Worm (Caenorhabditis elegans) whole organism, mixed stage, embryonic: Measurements from ENCODE around the gene szy-2.

ENCODE experiments used
- M03D4.4 ChIP-seq: sonication (generic microtip); optimal IDR thresholded peaks from 2 replicates; lab custom pipeline; 2017; ENCODE audit warnings: mild to moderate bottlenecking, missing genetic modification characterization, missing compliant biosample characterization
- bed-3 ChIP-seq: fragments of 200-800 bp; sonication (Bioruptor generic); optimal IDR thresholded peaks from 3 replicates; lab custom pipeline; 2018; ENCODE audit warnings: mild to moderate bottlenecking, missing genetic modification characterization, moderate library complexity, missing compliant biosample characterization
- blmp-1 ChIP-seq: fragments of 150-350 bp; optimal IDR thresholded peaks from 2 replicates; lab custom pipeline; 2014; ENCODE audit warnings: missing biosample characterization, missing genetic modification characterization
- ceh-39 ChIP-seq: fragments of 150-350 bp; optimal IDR thresholded peaks from 2 replicates; lab custom pipeline; 2014; ENCODE audit warnings: missing biosample characterization, missing genetic modification characterization
- ceh-43 ChIP-seq: fragments of 200-800 bp; sonication (Bioruptor generic); optimal IDR thresholded peaks from 2 replicates; lab custom pipeline; 2018; ENCODE audit warnings: mild to moderate bottlenecking, missing genetic modification characterization, moderate library complexity, missing compliant biosample characterization
- ceh-83 ChIP-seq: fragments of 200-800 bp; sonication (Bioruptor generic); optimal IDR thresholded peaks from 2 replicates; lab custom pipeline; 2018; ENCODE audit warnings: mild to moderate bottlenecking, missing genetic modification characterization, missing compliant biosample characterization
- ces-1 ChIP-seq: fragments of 150-350 bp; optimal IDR thresholded peaks from 2 replicates; lab custom pipeline; 2014; ENCODE audit warnings: missing biosample characterization, missing genetic modification reagents, missing genetic modification characterization
- cnd-1 ChIP-seq: fragments of 200-800 bp; sonication (Bioruptor generic); optimal IDR thresholded peaks from 2 replicates; lab custom pipeline; 2018; ENCODE audit warnings: mild to moderate bottlenecking, missing genetic modification characterization, missing compliant biosample characterization
- elt-1 ChIP-seq: sonication (generic microtip); optimal IDR thresholded peaks from 2 replicates; lab custom pipeline; 2017; ENCODE audit warnings: missing genetic modification characterization, mild to moderate bottlenecking, missing compliant biosample characterization, antibody characterized with exemption, moderate library complexity, borderline replicate concordance; ENCODE audit not compliant: insufficient read depth
- elt-3 ChIP-seq: fragments of 150-350 bp; optimal IDR thresholded peaks from 2 replicates; lab custom pipeline; 2014; ENCODE audit warnings: missing biosample characterization, missing genetic modification characterization
- ham-2 ChIP-seq: fragments of 200-800 bp; sonication (Bioruptor generic); optimal IDR thresholded peaks from 2 replicates; lab custom pipeline; 2018; ENCODE audit warnings: mild to moderate bottlenecking, missing genetic modification characterization, missing compliant biosample characterization
- hlh-1 ChIP-seq: fragments of 150-350 bp; optimal IDR thresholded peaks from 2 replicates; lab custom pipeline; 2014; ENCODE audit warnings: missing biosample characterization, missing genetic modification reagents, missing genetic modification characterization
- lin-13 ChIP-seq: fragments of 150-350 bp; optimal IDR thresholded peaks from 2 replicates; lab custom pipeline; 2014; ENCODE audit warnings: missing biosample characterization, missing genetic modification characterization
- lin-32 ChIP-seq: fragments of 200-800 bp; sonication (Bioruptor generic); optimal IDR thresholded peaks from 2 replicates; lab custom pipeline; 2018; ENCODE audit warnings: mild to moderate bottlenecking, missing genetic modification characterization, missing compliant biosample characterization
- lsy-2 ChIP-seq: fragments of 150-350 bp; optimal IDR thresholded peaks from 2 replicates; lab custom pipeline; 2014; ENCODE audit warnings: missing biosample characterization, missing genetic modification characterization
- mab-5 ChIP-seq: fragments of 150-350 bp; optimal IDR thresholded peaks from 2 replicates; lab custom pipeline; 2014; ENCODE audit warnings: missing biosample characterization, missing genetic modification characterization
- mep-1 ChIP-seq: fragments of 150-350 bp; optimal IDR thresholded peaks from 2 replicates; lab custom pipeline; 2017; ENCODE audit warnings: missing biosample characterization, missing genetic modification reagents, missing genetic modification characterization, inconsistent platforms
- mls-2 ChIP-seq: sonication (generic microtip); optimal IDR thresholded peaks from 2 replicates; lab custom pipeline; 2016; ENCODE audit warnings: mild to moderate bottlenecking, missing genetic modification characterization, moderate library complexity, missing compliant biosample characterization
- nhr-12 ChIP-seq: fragments of 150-350 bp; optimal IDR thresholded peaks from 2 replicates; lab custom pipeline; 2014; ENCODE audit warnings: missing biosample characterization, missing genetic modification characterization
- nhr-2 ChIP-seq: fragments of 150-350 bp; optimal IDR thresholded peaks from 2 replicates; lab custom pipeline; 2014; ENCODE audit warnings: missing biosample characterization, missing genetic modification characterization
- nhr-237 ChIP-seq: fragments of 150-350 bp; optimal IDR thresholded peaks from 2 replicates; lab custom pipeline; 2014; ENCODE audit warnings: missing biosample characterization, missing genetic modification characterization
- nhr-28 ChIP-seq: fragments of 150-350 bp; optimal IDR thresholded peaks from 2 replicates; lab custom pipeline; 2014; ENCODE audit warnings: missing biosample characterization, missing genetic modification characterization
- nhr-76 ChIP-seq: sonication (generic microtip); optimal IDR thresholded peaks from 2 replicates; lab custom pipeline; 2017; ENCODE audit warnings: missing biosample characterization, missing genetic modification characterization
- pha-4 ChIP-seq: fragments of 150-350 bp; optimal IDR thresholded peaks from 2 replicates; lab custom pipeline; 2018; ENCODE audit warnings: missing biosample characterization, missing genetic modification reagents, missing genetic modification characterization
- snpc-4 ChIP-seq: fragments of 150-350 bp; optimal IDR thresholded peaks from 2 replicates; lab custom pipeline; 2014; ENCODE audit warnings: missing biosample characterization, missing genetic modification characterization
- sptf-1 ChIP-seq: sonication (generic microtip); optimal IDR thresholded peaks from 2 replicates; lab custom pipeline; 2017; ENCODE audit warnings: mild to moderate bottlenecking, missing genetic modification characterization, moderate library complexity, missing compliant biosample characterization
- tbx-8 ChIP-seq: fragments of 200-800 bp; sonication (Bioruptor generic); optimal IDR thresholded peaks from 2 replicates; lab custom pipeline; 2018; ENCODE audit warnings: mild to moderate bottlenecking, missing genetic modification characterization, moderate library complexity, missing compliant biosample characterization
- unc-120 ChIP-seq: sonication (generic microtip); optimal IDR thresholded peaks from 2 replicates; lab custom pipeline; 2017; ENCODE audit warnings: missing genetic modification characterization, missing compliant biosample characterization; ENCODE audit not compliant: poor library complexity, severe bottlenecking
- unc-39 ChIP-seq: fragments of 150-350 bp; optimal IDR thresholded peaks from 2 replicates; lab custom pipeline; 2014; ENCODE audit warnings: missing biosample characterization, missing genetic modification characterization
- unc-62 ChIP-seq: fragments of 150-350 bp; optimal IDR thresholded peaks from 2 replicates; lab custom pipeline; 2014; ENCODE audit warnings: missing biosample characterization, missing genetic modification reagents, missing genetic modification characterization
- zip-8 ChIP-seq: fragments of 150-350 bp; optimal IDR thresholded peaks from 2 replicates; lab custom pipeline; 2014; ENCODE audit warnings: missing biosample characterization, missing genetic modification characterization
- ztf-11 ChIP-seq: fragments of 150-350 bp; optimal IDR thresholded peaks from 2 replicates; lab custom pipeline; 2014; ENCODE audit warnings: missing biosample characterization, missing genetic modification characterization

The szy-2 gene

DNA sequence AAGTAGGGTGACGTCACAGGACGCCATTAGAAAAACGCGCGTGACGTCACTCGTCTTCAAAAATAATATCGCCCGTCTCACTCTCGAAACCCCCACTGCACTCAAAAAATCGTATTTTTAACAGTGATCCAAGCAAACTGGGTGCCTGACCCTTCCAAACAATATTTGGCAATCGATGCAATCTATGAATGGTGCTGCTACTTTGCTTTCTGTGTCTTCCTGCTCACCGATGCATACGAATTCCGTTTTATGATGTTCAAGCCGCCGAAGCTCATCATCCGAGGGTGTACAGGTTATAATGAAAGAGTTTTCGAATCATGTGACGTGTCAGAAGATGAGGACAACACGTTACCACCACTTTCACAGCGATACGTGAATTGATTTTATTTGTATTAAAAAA is 36.5 kb upstream of the szy-2 start, which contains the start of gene W03A5.1:
W03A5.1 (plus strand) TSS at position 301 of the 400 bp plus-strand sequence.
- TF ChIP-seq cnd-1 (no peak), pha-4 (tag; lab: Kevin White, UChicago) (no peak), zip-8 (tag; lab: Kevin White, UChicago) (peak; percentile 87), nhr-12 (tag; lab: Kevin White, UChicago) (no peak)

DNA sequence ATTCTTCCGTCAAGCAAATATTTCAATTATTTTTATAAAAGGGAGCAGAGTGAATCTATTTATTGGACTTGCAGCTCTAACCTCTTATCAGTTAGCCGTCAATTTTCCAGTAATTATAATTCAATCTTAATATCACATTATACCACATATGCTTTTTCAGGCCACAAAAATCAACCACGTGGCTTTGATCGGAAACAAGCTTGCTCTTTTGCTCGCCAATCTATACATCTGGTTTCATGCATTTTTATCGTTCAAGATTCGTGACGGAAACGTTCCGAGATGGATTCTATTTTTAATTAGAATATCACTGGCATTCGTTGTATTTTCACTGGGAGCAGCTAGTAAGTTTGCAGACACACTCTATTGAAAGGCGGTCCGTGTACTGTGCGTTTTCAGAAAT is 36.0 kb upstream of the szy-2 start:
- TF ChIP-seq tbx-8 (GFP tag; lab: Kevin White, UChicago): no peak
- TF ChIP-seq mep-1 (tag; lab: Kevin White, UChicago): no peak
- TF ChIP-seq M03D4.4 (tag; lab: Kevin White, UChicago): no peak
- no peak for TF ChIP-seq snpc-4
- TF ChIP-seq bed-3 (GFP tag; lab: Kevin White, UChicago): no peak
- TF ChIP-seq elt-1 (tag; lab: Kevin White, UChicago): no peak
- TF ChIP-seq elt-3 (tag; lab: Kevin White, UChicago): no peak

DNA sequence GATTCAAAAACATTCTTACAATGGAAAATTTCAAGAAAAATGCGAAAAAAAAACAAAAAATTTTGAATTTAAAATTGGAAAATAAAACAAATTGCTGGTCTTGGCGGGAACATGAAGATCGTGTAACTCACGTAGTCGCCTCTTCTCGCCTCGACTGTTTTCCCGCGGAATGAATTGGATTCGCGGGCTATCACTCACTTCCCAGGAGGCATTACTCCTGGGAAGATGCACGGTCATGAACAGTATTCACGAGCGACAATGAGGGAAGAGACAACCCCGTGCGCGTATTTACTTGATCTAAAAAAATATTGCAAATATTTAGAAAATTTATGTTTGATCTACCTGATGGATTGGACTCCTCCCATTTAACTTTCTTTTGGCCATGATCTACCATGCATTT is 35.2 kb upstream of the szy-2 start:
- no peak for TF ChIP-seq pha-4 (tag; lab: Kevin White, UChicago)
- no peak for TF ChIP-seq M03D4.4 (tag; lab: Kevin White, UChicago)
- TF ChIP-seq cnd-1: no peak
- TF ChIP-seq mab-5 (tag; lab: Kevin White, UChicago): no peak
- no peak for TF ChIP-seq tbx-8 (GFP tag; lab: Kevin White, UChicago)
- no peak for TF ChIP-seq sptf-1 (tag; lab: Kevin White, UChicago)
- no peak for TF ChIP-seq unc-120 (tag; lab: Kevin White, UChicago)
- no peak for TF ChIP-seq nhr-76 (tag; lab: Kevin White, UChicago)
- no peak for TF ChIP-seq ceh-43 (GFP tag; lab: Kevin White, UChicago)
- TF ChIP-seq nhr-2 (tag; lab: Kevin White, UChicago): no peak

DNA sequence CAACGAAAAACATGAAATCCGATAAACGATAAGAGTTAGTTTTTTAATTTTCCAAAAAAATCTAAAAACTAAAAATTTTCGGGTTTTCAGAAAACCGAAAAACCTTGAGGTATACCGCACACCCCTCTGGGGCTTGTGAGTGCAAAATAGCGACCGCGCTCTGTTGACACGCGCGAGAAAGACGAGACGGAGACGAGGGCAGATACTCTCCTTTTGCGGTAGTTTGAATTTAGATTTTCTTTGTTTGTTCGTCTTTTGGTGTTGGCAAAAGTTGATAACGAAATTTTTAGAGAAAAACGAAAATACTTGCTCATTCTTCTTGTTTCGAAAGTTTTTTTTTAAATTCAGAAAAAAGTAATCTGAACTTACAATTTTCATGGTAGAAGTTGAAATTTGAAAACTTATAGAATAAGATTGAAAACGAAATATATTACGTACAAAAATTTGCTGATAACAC is 34.6 kb upstream of the szy-2 start, which contains the start of the genes W03A5.2 and Y32H12A.8:
W03A5.2 (plus strand) TSS at position 407 of the 457 bp plus-strand sequence.
Y32H12A.8 (minus strand) TSS at position 410 of the 457 bp plus-strand sequence.
- no peak for TF ChIP-seq ceh-39 (tag; lab: Kevin White, UChicago)
- no peak for TF ChIP-seq ceh-83
- no peak for TF ChIP-seq mls-2
- TF ChIP-seq lin-13: no peak
- TF ChIP-seq sptf-1 (tag; lab: Kevin White, UChicago): no peak
- TF ChIP-seq nhr-2 (tag; lab: Kevin White, UChicago): no peak
- peak; percentile 6 for TF ChIP-seq hlh-1 (tag; lab: Kevin White, UChicago)
- peak; percentile 33 for TF ChIP-seq nhr-237 (tag; lab: Kevin White, UChicago)
- TF ChIP-seq lsy-2 (tag; lab: Kevin White, UChicago): peak; percentile 68
- no peak for TF ChIP-seq ceh-43 (GFP tag; lab: Kevin White, UChicago)
- peak; percentile 88 for TF ChIP-seq unc-120 (tag; lab: Kevin White, UChicago)
- TF ChIP-seq mep-1 (tag; lab: Kevin White, UChicago): peak; percentile 29
- TF ChIP-seq pha-4 (tag; lab: Kevin White, UChicago): peak; percentile 24

DNA sequence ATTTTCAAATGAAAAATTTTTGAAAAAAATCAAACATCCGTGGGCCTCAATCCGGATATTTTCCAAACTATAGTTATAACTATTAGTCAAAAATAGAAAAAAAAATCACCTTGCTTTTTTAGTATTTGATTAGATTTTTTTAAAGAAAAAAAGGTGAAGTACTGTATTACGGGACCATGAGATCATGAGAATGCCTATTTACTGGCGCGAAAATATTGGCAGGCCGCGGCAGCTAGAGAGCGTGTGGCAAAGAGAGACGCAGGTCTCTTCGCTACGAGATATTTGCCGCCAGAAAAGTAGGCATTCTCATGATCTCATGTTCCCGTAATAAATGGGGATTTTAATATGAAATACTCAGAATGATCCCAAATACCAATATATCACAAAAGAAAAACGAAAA is 33.9 kb upstream of the szy-2 start:
- TF ChIP-seq ces-1 (GFP tag; lab: Kevin White, UChicago): no peak

DNA sequence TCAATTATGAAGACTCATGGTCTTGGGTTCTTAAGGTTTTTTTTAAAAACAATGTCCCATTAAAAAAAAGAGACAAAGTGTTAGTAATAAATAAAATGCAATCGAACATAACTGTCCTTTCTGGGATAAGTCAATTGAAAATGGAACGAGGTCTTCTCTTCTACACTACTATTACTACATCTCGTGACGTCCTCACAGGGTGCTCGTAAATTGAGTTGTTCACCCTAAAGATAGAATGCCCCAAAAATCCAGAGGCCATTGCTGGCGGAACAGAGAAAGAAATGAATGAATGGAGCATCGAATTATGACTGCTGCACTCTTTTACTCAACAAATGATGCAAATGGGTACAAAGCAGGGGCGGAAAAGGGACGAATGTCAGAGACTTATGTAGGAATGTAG is 31.3 kb upstream of the szy-2 start:
- TF ChIP-seq unc-39 (tag; lab: Kevin White, UChicago) (no peak), ces-1 (GFP tag; lab: Kevin White, UChicago) (peak; percentile 90)

DNA sequence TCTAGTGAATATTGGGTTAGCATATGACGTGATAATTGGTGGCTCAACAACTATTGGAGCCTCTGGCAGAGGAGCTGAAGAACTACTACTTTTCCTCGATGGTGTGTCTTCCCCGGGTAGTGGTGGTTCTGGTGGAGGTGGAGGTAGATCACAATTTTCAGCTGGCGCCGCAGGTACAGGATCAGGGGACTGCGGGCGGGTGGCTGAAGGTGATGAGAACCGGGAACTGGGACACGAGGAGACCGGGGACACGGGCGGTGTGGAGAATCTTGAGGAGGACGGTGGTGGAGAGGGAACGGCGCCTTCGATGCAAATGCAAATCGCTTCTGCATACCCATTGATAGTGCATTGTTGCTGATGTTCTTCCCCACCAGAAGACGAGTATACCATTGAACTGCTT is 24.7 kb upstream of the szy-2 start:
- no peak for TF ChIP-seq blmp-1
- TF ChIP-seq unc-120 (tag; lab: Kevin White, UChicago): no peak
- no peak for TF ChIP-seq mls-2
- TF ChIP-seq M03D4.4 (tag; lab: Kevin White, UChicago): no peak
- TF ChIP-seq ceh-83: no peak
- no peak for TF ChIP-seq zip-8 (tag; lab: Kevin White, UChicago)
- TF ChIP-seq nhr-76 (tag; lab: Kevin White, UChicago): no peak
- TF ChIP-seq ztf-11: no peak
- TF ChIP-seq ceh-39 (tag; lab: Kevin White, UChicago): no peak
- TF ChIP-seq unc-62 (GFP tag; lab: Kevin White, UChicago): no peak
- TF ChIP-seq elt-3 (tag; lab: Kevin White, UChicago): no peak
- TF ChIP-seq snpc-4: no peak
- TF ChIP-seq cnd-1: no peak
- TF ChIP-seq nhr-28 (tag; lab: Kevin White, UChicago): no peak
- TF ChIP-seq lin-13: no peak
- no peak for TF ChIP-seq pha-4 (tag; lab: Kevin White, UChicago)
- TF ChIP-seq lin-32 (GFP tag; lab: Kevin White, UChicago): no peak
- no peak for TF ChIP-seq ham-2 (GFP tag; lab: Kevin White, UChicago)
- TF ChIP-seq nhr-2 (tag; lab: Kevin White, UChicago): no peak
- no peak for TF ChIP-seq ceh-43 (GFP tag; lab: Kevin White, UChicago)
